Worm (Caenorhabditis elegans) whole organism, young adult: ENCODE measurements around the gene mtre-1.

Experiments used
- C06A6.2 ChIP-seq: fragments of 200-800 bp; sonication (Bioruptor generic); conservative IDR thresholded peaks from 2 replicates; pipeline ENCODE4 v1.3.6; 2022; ENCODE audit warnings: missing genetic modification characterization, missing compliant biosample characterization
- C17E4.6 ChIP-seq: fragments of 200-800 bp; sonication (Bioruptor generic); IDR thresholded peaks from 2 replicates; pipeline ENCODE4 v1.3.6; 2022; ENCODE audit warnings: missing genetic modification reagents, missing genetic modification characterization, missing compliant biosample characterization
- D2030.7 ChIP-seq: fragments of 200-800 bp; sonication (Bioruptor generic); IDR thresholded peaks from 2 replicates; pipeline ENCODE4 v1.3.6; 2022; ENCODE audit warnings: missing genetic modification reagents, missing genetic modification characterization, missing compliant biosample characterization
- F33H1.4 ChIP-seq: fragments of 200-800 bp; sonication (Bioruptor generic); IDR thresholded peaks from 2 replicates; pipeline ENCODE4 v1.3.6; 2022; ENCODE audit warnings: missing genetic modification reagents, missing genetic modification characterization, missing compliant biosample characterization
- F57C9.4 ChIP-seq: sonication (generic microtip); optimal IDR thresholded peaks from 2 replicates; lab custom pipeline; 2017; ENCODE audit warnings: mild to moderate bottlenecking, missing genetic modification characterization, missing compliant biosample characterization
- K11D2.4 ChIP-seq: fragments of 200-800 bp; sonication (Bioruptor generic); IDR thresholded peaks from 2 replicates; pipeline ENCODE4 v1.3.6; 2022; ENCODE audit warnings: missing genetic modification reagents, missing genetic modification characterization, missing compliant biosample characterization
- Y53F4B.3 ChIP-seq: fragments of 200-800 bp; sonication (Bioruptor generic); IDR thresholded peaks from 2 replicates; pipeline ENCODE4 v1.3.6; 2022; ENCODE audit warnings: missing genetic modification reagents, missing genetic modification characterization, missing compliant biosample characterization
- Y53G8AR.9 ChIP-seq: fragments of 200-800 bp; sonication (Bioruptor generic); conservative IDR thresholded peaks from 2 replicates; pipeline ENCODE4 v1.3.6; 2022; ENCODE audit warnings: missing genetic modification reagents, missing genetic modification characterization, missing compliant biosample characterization
- Y56A3A.18 ChIP-seq: fragments of 200-800 bp; sonication (Bioruptor generic); IDR thresholded peaks from 2 replicates; pipeline ENCODE4 v1.3.6; 2022; ENCODE audit warnings: missing genetic modification reagents, missing genetic modification characterization, missing compliant biosample characterization
- Y79H2A.3 ChIP-seq: fragments of 200-800 bp; sonication (Bioruptor generic); conservative IDR thresholded peaks from 2 replicates; pipeline ENCODE4 v1.3.6; 2022; ENCODE audit warnings: missing genetic modification reagents, missing genetic modification characterization, missing compliant biosample characterization
- ZK185.1 ChIP-seq: sonication (generic microtip); optimal IDR thresholded peaks from 2 replicates; lab custom pipeline; 2016; ENCODE audit warnings: mild to moderate bottlenecking, missing genetic modification characterization, missing compliant biosample characterization; ENCODE audit not compliant: poor library complexity, severe bottlenecking
- akir-1 ChIP-seq: fragments of 200-800 bp; sonication (Bioruptor generic); optimal IDR thresholded peaks from 2 replicates; lab custom pipeline; 2018; ENCODE audit warnings: mild to moderate bottlenecking, missing genetic modification characterization, moderate library complexity, missing compliant biosample characterization
- ama-1 ChIP-seq, 3 experiments: fragments of 150-350 bp in 1 of 3; sonication (generic microtip) in 2 of 3; optimal IDR thresholded peaks; 2 replicates each; lab custom pipeline; 2014 to 2018; ENCODE audit warnings: missing biosample characterization in 2 of 3, missing genetic modification characterization in 2 of 3, missing genetic modification reagents in 2 of 3
- aptf-2 ChIP-seq: fragments of 200-800 bp; sonication (Bioruptor generic); conservative IDR thresholded peaks from 2 replicates; pipeline ENCODE4 v1.3.6; 2022; ENCODE audit warnings: missing genetic modification reagents, missing genetic modification characterization, missing compliant biosample characterization
- atf-7 ChIP-seq: sonication (generic microtip); optimal IDR thresholded peaks from 2 replicates; lab custom pipeline; 2017; ENCODE audit warnings: mild to moderate bottlenecking, missing genetic modification characterization, missing compliant biosample characterization
- ceh-27 ChIP-seq: fragments of 200-800 bp; sonication (Bioruptor generic); optimal IDR thresholded peaks from 2 replicates; lab custom pipeline; 2018; ENCODE audit warnings: mild to moderate bottlenecking, missing genetic modification characterization, moderate library complexity, missing compliant biosample characterization
- ceh-40 ChIP-seq: fragments of 200-800 bp; sonication (Bioruptor generic); IDR thresholded peaks from 2 replicates; pipeline ENCODE4 v1.3.6; 2022; ENCODE audit warnings: missing genetic modification characterization, missing compliant biosample characterization
- ceh-58 ChIP-seq: fragments of 200-800 bp; sonication (Bioruptor generic); IDR thresholded peaks from 2 replicates; pipeline ENCODE4 v1.3.6; 2022; ENCODE audit warnings: missing genetic modification characterization, missing compliant biosample characterization
- ceh-91 ChIP-seq: fragments of 200-800 bp; sonication (Bioruptor generic); IDR thresholded peaks from 2 replicates; pipeline ENCODE4 v1.3.6; 2022; ENCODE audit warnings: missing genetic modification reagents, missing genetic modification characterization, missing compliant biosample characterization
- die-1 ChIP-seq: sonication (generic microtip); optimal IDR thresholded peaks from 2 replicates; lab custom pipeline; 2016; ENCODE audit warnings: missing genotype, mild to moderate bottlenecking, missing genetic modification characterization, missing compliant biosample characterization
- dox-1 ChIP-seq: fragments of 200-800 bp; sonication (Bioruptor generic); IDR thresholded peaks from 2 replicates; pipeline ENCODE4 v1.3.6; 2022; ENCODE audit warnings: missing genetic modification reagents, missing genetic modification characterization, missing compliant biosample characterization
- egl-44 ChIP-seq: fragments of 200-800 bp; sonication (Bioruptor generic); IDR thresholded peaks from 2 replicates; pipeline ENCODE4 v1.3.6; 2022; ENCODE audit warnings: missing genetic modification reagents, missing genetic modification characterization, missing compliant biosample characterization
- ekl-4 ChIP-seq: fragments of 200-800 bp; sonication (Bioruptor generic); IDR thresholded peaks from 2 replicates; pipeline ENCODE4 v1.3.6; 2022; ENCODE audit warnings: missing genetic modification reagents, missing genetic modification characterization, missing compliant biosample characterization
- ets-4 ChIP-seq: fragments of 200-800 bp; sonication (Bioruptor generic); optimal IDR thresholded peaks from 2 replicates; lab custom pipeline; 2018; ENCODE audit warnings: mild to moderate bottlenecking, missing genetic modification characterization, missing compliant biosample characterization
- gei-17 ChIP-seq: fragments of 200-800 bp; sonication (Bioruptor generic); optimal IDR thresholded peaks from 2 replicates; lab custom pipeline; 2018; ENCODE audit warnings: mild to moderate bottlenecking, missing genetic modification characterization, missing compliant biosample characterization
- hlh-12 ChIP-seq: sonication (generic microtip); optimal IDR thresholded peaks from 2 replicates; lab custom pipeline; 2016; ENCODE audit warnings: missing genetic modification characterization, missing compliant biosample characterization
- hlh-26 ChIP-seq: fragments of 200-800 bp; sonication (Bioruptor generic); conservative IDR thresholded peaks from 2 replicates; pipeline ENCODE4 v1.3.6; 2022; ENCODE audit warnings: missing genetic modification reagents, missing genetic modification characterization, missing compliant biosample characterization
- hmg-20 ChIP-seq: fragments of 200-800 bp; sonication (Bioruptor generic); IDR thresholded peaks from 2 replicates; pipeline ENCODE4 v1.3.6; 2022; ENCODE audit warnings: missing genetic modification reagents, missing genetic modification characterization, missing compliant biosample characterization
- let-526 ChIP-seq: fragments of 200-800 bp; sonication (Bioruptor generic); IDR thresholded peaks from 2 replicates; pipeline ENCODE4 v1.3.6; 2022; ENCODE audit warnings: missing genetic modification reagents, missing genetic modification characterization, missing compliant biosample characterization
- lin-26 ChIP-seq: fragments of 200-800 bp; sonication (Bioruptor generic); IDR thresholded peaks from 2 replicates; pipeline ENCODE4 v1.3.6; 2022; ENCODE audit warnings: missing genetic modification reagents, missing genetic modification characterization, missing compliant biosample characterization
- lin-54 ChIP-seq: fragments of 200-800 bp; sonication (Bioruptor generic); optimal IDR thresholded peaks from 2 replicates; lab custom pipeline; 2018; ENCODE audit warnings: mild to moderate bottlenecking, missing genetic modification characterization, missing compliant biosample characterization
- madf-10 ChIP-seq: sonication (generic microtip); optimal IDR thresholded peaks from 2 replicates; lab custom pipeline; 2016; ENCODE audit warnings: mild to moderate bottlenecking, missing genetic modification characterization, missing compliant biosample characterization
- madf-3 ChIP-seq: fragments of 200-800 bp; sonication (Bioruptor generic); IDR thresholded peaks from 2 replicates; pipeline ENCODE4 v1.3.6; 2022; ENCODE audit warnings: missing genetic modification reagents, missing genetic modification characterization, missing compliant biosample characterization
- mel-28 ChIP-seq: sonication (generic microtip); optimal IDR thresholded peaks from 2 replicates; lab custom pipeline; 2016; ENCODE audit warnings: borderline replicate concordance, mild to moderate bottlenecking, missing genetic modification characterization, missing compliant biosample characterization
- mes-4 ChIP-seq: sonication (generic microtip); optimal IDR thresholded peaks from 2 replicates; lab custom pipeline; 2016; ENCODE audit warnings: missing genotype, missing genetic modification characterization, missing compliant biosample characterization
- nfya-2 ChIP-seq: fragments of 200-800 bp; sonication (Bioruptor generic); IDR thresholded peaks from 2 replicates; pipeline ENCODE4 v1.3.6; 2022; ENCODE audit warnings: missing genetic modification reagents, missing genetic modification characterization, missing compliant biosample characterization
- nfyb-1 ChIP-seq: fragments of 200-800 bp; sonication (Bioruptor generic); IDR thresholded peaks from 2 replicates; pipeline ENCODE4 v1.3.6; 2022; ENCODE audit warnings: missing genetic modification reagents, missing genetic modification characterization, missing compliant biosample characterization
- nhr-120 ChIP-seq: fragments of 200-800 bp; sonication (Bioruptor generic); IDR thresholded peaks from 2 replicates; pipeline ENCODE4 v1.3.6; 2022; ENCODE audit warnings: missing genetic modification characterization, missing compliant biosample characterization
- nhr-90 ChIP-seq: sonication (generic microtip); optimal IDR thresholded peaks from 2 replicates; lab custom pipeline; 2016; ENCODE audit warnings: missing genotype, mild to moderate bottlenecking, missing genetic modification characterization, missing compliant biosample characterization
- pha-4 ChIP-seq: fragments of 150-350 bp; sonication (generic microtip); optimal IDR thresholded peaks from 2 replicates; lab custom pipeline; 2014; ENCODE audit warnings: missing biosample characterization, missing genetic modification reagents, missing genetic modification characterization
- rcor-1 ChIP-seq: fragments of 200-800 bp; sonication (Bioruptor generic); IDR thresholded peaks from 2 replicates; pipeline ENCODE4 v1.3.6; 2022; ENCODE audit warnings: missing genetic modification reagents, missing genetic modification characterization, missing compliant biosample characterization
- repo-1 ChIP-seq: sonication (generic microtip); optimal IDR thresholded peaks from 2 replicates; lab custom pipeline; 2017; ENCODE audit warnings: mild to moderate bottlenecking, missing genetic modification characterization, missing compliant biosample characterization
- somi-1 ChIP-seq: fragments of 200-800 bp; sonication (Bioruptor generic); optimal IDR thresholded peaks from 2 replicates; lab custom pipeline; 2018; ENCODE audit warnings: mild to moderate bottlenecking, missing genetic modification characterization, missing compliant biosample characterization
- sptf-2 ChIP-seq: fragments of 200-800 bp; sonication (Bioruptor generic); optimal IDR thresholded peaks from 2 replicates; lab custom pipeline; 2018; ENCODE audit warnings: mild to moderate bottlenecking, missing genetic modification characterization, missing compliant biosample characterization
- tbx-9 ChIP-seq: sonication (generic microtip); optimal IDR thresholded peaks from 2 replicates; lab custom pipeline; 2016; ENCODE audit warnings: borderline replicate concordance, missing genetic modification characterization, inconsistent platforms, missing compliant biosample characterization
- unc-62 ChIP-seq: fragments of 150-350 bp; optimal IDR thresholded peaks from 2 replicates; lab custom pipeline; 2014; ENCODE audit warnings: missing biosample characterization, missing genetic modification reagents, missing genetic modification characterization
- zim-3 ChIP-seq: sonication (generic microtip); optimal IDR thresholded peaks from 2 replicates; lab custom pipeline; 2017; ENCODE audit warnings: mild to moderate bottlenecking, missing genetic modification characterization, moderate library complexity, missing compliant biosample characterization
- ztf-3 ChIP-seq: fragments of 200-800 bp; sonication (Bioruptor generic); optimal IDR thresholded peaks from 2 replicates; lab custom pipeline; 2018; ENCODE audit warnings: mild to moderate bottlenecking, missing genetic modification characterization, missing compliant biosample characterization
- ztf-6 ChIP-seq: fragments of 200-800 bp; sonication (Bioruptor generic); IDR thresholded peaks from 2 replicates; pipeline ENCODE4 v1.3.6; 2022; ENCODE audit warnings: missing genetic modification reagents, missing genetic modification characterization, missing compliant biosample characterization

mtre-1 gene

ce11 chrII:8028246-8028694 is 22.1 kb downstream of the mtre-1 start (continued):
- TF ChIP-seq akir-1 (peak; percentile 42), atf-7 (tag; lab: Kevin White, UChicago) (peak; percentile 83), Y79H2A.3 (no peak), K11D2.4 (GFP tag; lab: Robert Waterston, UW) (peak; percentile 93), madf-10 (tag; lab: Kevin White, UChicago) (peak; percentile 90), nfya-2 (GFP tag; lab: Robert Waterston, UW) (no peak), ztf-3 (GFP tag; lab: Kevin White, UChicago) (peak; percentile 22), C06A6.2 (GFP tag; lab: Robert Waterston, UW) (peak; percentile 74), unc-62 (peak; percentile 68), ztf-6 (peak; percentile 75; the same call in 1 of the 2 replicates), die-1 (tag; lab: Kevin White, UChicago) (peak; percentile 65), Y56A3A.18 (GFP tag; lab: Robert Waterston, UW) (no peak), hlh-12 (tag; lab: Kevin White, UChicago) (no peak), Y53G8AR.9 (GFP tag; lab: Robert Waterston, UW) (0 out of 2 replicates have a peak, but pooled peaks have one; percentile 52), somi-1 (GFP tag; lab: Kevin White, UChicago) (peak; percentile 86), rcor-1 (GFP tag; lab: Robert Waterston, UW) (peak; percentile 61), zim-3 (tag; lab: Kevin White, UChicago) (peak; percentile 47), gei-17 (GFP tag; lab: Kevin White, UChicago) (peak; percentile 76), D2030.7 (no peak), ets-4 (GFP tag; lab: Kevin White, UChicago) (peak; percentile 15), ZK185.1 (peak; percentile 41), hlh-26 (no peak), mel-28 (tag; lab: Kevin White, UChicago) (no peak), ceh-91 (GFP tag; lab: Robert Waterston, UW) (peak; percentile 60), nfyb-1 (GFP tag; lab: Robert Waterston, UW) (peak; percentile 95), C17E4.6 (GFP tag; lab: Robert Waterston, UW) (no peak), ceh-40 (0 out of 2 replicates have a peak, but pooled peaks have one; percentile 30), repo-1 (tag; lab: Kevin White, UChicago) (peak; percentile 83), ekl-4 (GFP tag; lab: Robert Waterston, UW) (peak; percentile 89), pha-4 (no peak), sptf-2 (GFP tag; lab: Kevin White, UChicago) (peak; percentile 18), nhr-120 (GFP tag; lab: Robert Waterston, UW) (no peak), aptf-2 (no peak), mes-4 (tag; lab: Kevin White, UChicago) (no peak), egl-44 (GFP tag; lab: Robert Waterston, UW) (no peak), tbx-9 (tag; lab: Kevin White, UChicago) (no peak), madf-3 (peak; percentile 72; the same call in 1 of the 2 replicates), dox-1 (GFP tag; lab: Robert Waterston, UW) (peak; percentile 94), ceh-58 (GFP tag; lab: Robert Waterston, UW) (no peak), Y53F4B.3 (GFP tag; lab: Robert Waterston, UW) (no peak), ama-1 (optimal IDR thresholded peaks at IDR 0.05; lab: Kevin White, UChicago) (no peak), ama-1 (GFP tag; optimal IDR thresholded peaks at IDR 0.05; lab: Kevin White, UChicago) (peak in 1 of 2 experiments; percentile 18), let-526 (GFP tag; lab: Robert Waterston, UW) (peak; percentile 88), hmg-20 (GFP tag; lab: Robert Waterston, UW) (no peak), F57C9.4 (tag; lab: Kevin White, UChicago) (no peak), nhr-90 (peak; percentile 72), ceh-27 (peak; percentile 87), lin-54 (GFP tag; lab: Kevin White, UChicago) (peak; percentile 78), F33H1.4 (peak; percentile 38), lin-26 (GFP tag; lab: Robert Waterston, UW) (peak; percentile 79)
